Fruit fly (Drosophila melanogaster) whole organism, embryonic: ENCODE data around the gene Gnmt.

Source experiments
- Bgb ChIP-seq: fragments of 200-800 bp; sonication (Bioruptor generic); IDR thresholded peaks from 2 replicates; pipeline ENCODE4 v1.3.6; 2022; ENCODE audit warnings: missing biosample characterization, missing genetic modification characterization; ENCODE audit not compliant: partially characterized antibody
- Bteb2 ChIP-seq: fragments of 200-800 bp; sonication (Bioruptor generic); optimal IDR thresholded peaks from 2 replicates; lab custom pipeline; 2016; ENCODE audit warnings: missing biosample characterization, missing genetic modification characterization
- CG11560 ChIP-seq: fragments of 200-800 bp; sonication (Bioruptor generic); IDR thresholded peaks from 3 replicates; pipeline ENCODE4 v1.3.6; 2022; ENCODE audit warnings: missing biosample characterization, missing genetic modification characterization
- CG12769 ChIP-seq: fragments of 200-800 bp; sonication (Bioruptor generic); optimal IDR thresholded peaks from 2 replicates; lab custom pipeline; 2019; ENCODE audit warnings: missing biosample characterization, mild to moderate bottlenecking, missing genetic modification characterization, moderate library complexity
- CG17361 ChIP-seq: fragments of 200-800 bp; sonication (Bioruptor generic); IDR thresholded peaks from 3 replicates; pipeline ENCODE4 v1.3.6; 2022; ENCODE audit warnings: missing biosample characterization, missing genetic modification characterization
- CG18262 ChIP-seq: fragments of 200-800 bp; optimal IDR thresholded peaks from 3 replicates; lab custom pipeline; 2019; ENCODE audit warnings: missing biosample characterization, mild to moderate bottlenecking, missing genetic modification characterization, moderate library complexity
- CG1832 ChIP-seq: fragments of 200-800 bp; sonication (Bioruptor generic); optimal IDR thresholded peaks from 2 replicates; lab custom pipeline; 2017; ENCODE audit warnings: missing biosample characterization, mild to moderate bottlenecking, missing genetic modification characterization, inconsistent platforms
- CG30403 ChIP-seq: fragments of 200-800 bp; sonication (Bioruptor generic); optimal IDR thresholded peaks from 3 replicates; lab custom pipeline; 2016; ENCODE audit warnings: missing biosample characterization, missing genetic modification characterization
- CG34224 ChIP-seq: fragments of 200-800 bp; sonication (Bioruptor generic); IDR thresholded peaks from 3 replicates; pipeline ENCODE4 v1.3.6; 2022; ENCODE audit warnings: missing biosample characterization, missing genetic modification characterization; ENCODE audit not compliant: partially characterized antibody
- CG43689 ChIP-seq: fragments of 200-800 bp; sonication (Bioruptor generic); IDR thresholded peaks from 2 replicates; pipeline ENCODE4 v1.3.6; 2022; ENCODE audit warnings: missing biosample characterization, missing genetic modification characterization
- CG6175 ChIP-seq: fragments of 200-800 bp; sonication (Bioruptor generic); IDR thresholded peaks from 3 replicates; pipeline ENCODE4 v1.3.6; 2022; ENCODE audit warnings: missing biosample characterization, missing genetic modification characterization
- CG6254 ChIP-seq: fragments of 200-800 bp; sonication (Bioruptor generic); optimal IDR thresholded peaks from 3 replicates; lab custom pipeline; 2017; ENCODE audit warnings: mild to moderate bottlenecking, missing biosample characterization, missing genetic modification reagents, missing genetic modification characterization
- CG7372 ChIP-seq: fragments of 200-800 bp; sonication (Bioruptor generic); IDR thresholded peaks from 2 replicates; pipeline ENCODE4 v1.3.6; 2022; ENCODE audit warnings: missing biosample characterization, missing genetic modification characterization
- CG8388 ChIP-seq: fragments of 200-800 bp; sonication (Bioruptor generic); optimal IDR thresholded peaks from 2 replicates; lab custom pipeline; 2019; ENCODE audit warnings: missing biosample characterization, mild to moderate bottlenecking, missing genetic modification characterization, moderate library complexity
- CG8924 ChIP-seq: fragments of 200-800 bp; optimal IDR thresholded peaks from 3 replicates; lab custom pipeline; 2019; ENCODE audit warnings: missing biosample characterization, mild to moderate bottlenecking, missing genetic modification characterization, moderate library complexity
- CrebB ChIP-seq: fragments of 200-800 bp; sonication (Bioruptor generic); optimal IDR thresholded peaks from 3 replicates; lab custom pipeline; 2018; ENCODE audit warnings: missing biosample characterization, mild to moderate bottlenecking, missing genetic modification characterization
- D19B ChIP-seq: fragments of 200-800 bp; sonication (Bioruptor generic); optimal IDR thresholded peaks from 2 replicates; lab custom pipeline; 2017; ENCODE audit warnings: missing biosample characterization, mild to moderate bottlenecking, missing genetic modification characterization
- Doc3 ChIP-seq: fragments of 200-800 bp; sonication (Bioruptor generic); IDR thresholded peaks from 3 replicates; pipeline ENCODE4 v1.3.6; 2022; ENCODE audit warnings: missing biosample characterization, missing genetic modification characterization; ENCODE audit not compliant: partially characterized antibody
- GATAe ChIP-seq: fragments of 200-800 bp; sonication (Bioruptor generic); conservative IDR thresholded peaks from 2 replicates; pipeline ENCODE4 v1.3.6; 2022; ENCODE audit warnings: missing biosample characterization, missing genetic modification characterization
- Gsc ChIP-seq: fragments of 200-800 bp; sonication (Bioruptor generic); IDR thresholded peaks from 2 replicates; pipeline ENCODE4 v1.3.6; 2022; ENCODE audit warnings: missing biosample characterization, missing genetic modification characterization
- Hand ChIP-seq: fragments of 200-800 bp; sonication (Bioruptor generic); optimal IDR thresholded peaks from 2 replicates; lab custom pipeline; 2017; ENCODE audit warnings: mild to moderate bottlenecking, missing biosample characterization, missing genetic modification reagents, missing genetic modification characterization
- HmgD ChIP-seq: fragments of 200-800 bp; sonication (Bioruptor generic); optimal IDR thresholded peaks from 3 replicates; lab custom pipeline; 2016; ENCODE audit warnings: missing biosample characterization, missing genetic modification characterization
- Hmx ChIP-seq: fragments of 200-800 bp; sonication (Bioruptor generic); optimal IDR thresholded peaks from 2 replicates; lab custom pipeline; 2016; ENCODE audit warnings: missing biosample characterization, missing genetic modification characterization
- NC2β ChIP-seq: fragments of 200-800 bp; sonication (Bioruptor generic); optimal IDR thresholded peaks from 2 replicates; lab custom pipeline; 2016; ENCODE audit warnings: missing biosample characterization, missing genetic modification characterization
- PHDP ChIP-seq: fragments of 200-800 bp; sonication (Bioruptor generic); optimal IDR thresholded peaks from 3 replicates; lab custom pipeline; 2018; ENCODE audit warnings: missing biosample characterization, mild to moderate bottlenecking, missing genetic modification characterization, moderate library complexity
- Side ChIP-seq: fragments of 200-800 bp; sonication (Bioruptor generic); optimal IDR thresholded peaks from 2 replicates; lab custom pipeline; 2016; ENCODE audit warnings: missing biosample characterization, missing genetic modification characterization
- Taf1 ChIP-seq: fragments of 200-800 bp; sonication (Bioruptor generic); IDR thresholded peaks from 2 replicates; pipeline ENCODE4 v1.3.6; 2022; ENCODE audit warnings: missing biosample characterization, missing genetic modification characterization
- Trl ChIP-seq, 3 experiments: fragments of >200 bp in 2 of 3; fragments of 200-800 bp in 1 of 3; sonication (Bioruptor generic) in 1 of 3; optimal IDR thresholded peaks; 2 replicates in 1 of 3; 3 replicates in 2 of 3; lab custom pipeline; 2016 to 2017; ENCODE audit warnings: missing biosample characterization in 1 of 3, missing genetic modification characterization in 1 of 3
- cg ChIP-seq: fragments of 200-800 bp; sonication (Bioruptor generic); optimal IDR thresholded peaks from 3 replicates; lab custom pipeline; 2019; ENCODE audit warnings: missing biosample characterization, mild to moderate bottlenecking, missing genetic modification characterization, moderate library complexity
- chinmo ChIP-seq: fragments of 200-800 bp; sonication (Bioruptor generic); IDR thresholded peaks from 4 replicates; pipeline ENCODE4 v1.3.6; 2022; ENCODE audit warnings: missing biosample characterization, missing genetic modification characterization; ENCODE audit not compliant: partially characterized antibody
- crol ChIP-seq: fragments of 200-800 bp; sonication (Bioruptor generic); IDR thresholded peaks from 2 replicates; pipeline ENCODE4 v1.3.6; 2022; ENCODE audit warnings: missing biosample characterization, missing genetic modification characterization
- dysf ChIP-seq: fragments of 200-800 bp; sonication (Bioruptor generic); IDR thresholded peaks from 3 replicates; pipeline ENCODE4 v1.3.6; 2022; ENCODE audit warnings: missing biosample characterization, missing genetic modification characterization
- eve ChIP-seq, 2 experiments: fragments of >200 bp; optimal IDR thresholded peaks; 2 replicates each; lab custom pipeline; 2017; ENCODE audit warnings: missing biosample characterization in 2 of 2, missing genetic modification characterization in 2 of 2
- gro ChIP-seq: fragments of 200-800 bp; sonication (Bioruptor generic); optimal IDR thresholded peaks from 2 replicates; lab custom pipeline; 2016; ENCODE audit warnings: missing biosample characterization, missing genetic modification characterization
- h ChIP-seq: fragments of >200 bp; optimal IDR thresholded peaks from 2 replicates; lab custom pipeline; 2017
- lola ChIP-seq, 3 experiments: fragments of >200 bp in 2 of 3; fragments of 200-800 bp in 1 of 3; sonication (Bioruptor generic) in 1 of 3; optimal IDR thresholded peaks; 2 replicates each; lab custom pipeline; 2017 to 2019; ENCODE audit warnings: missing biosample characterization in 3 of 3, missing genetic modification characterization in 3 of 3, mild to moderate bottlenecking in 1 of 3, moderate library complexity in 1 of 3
- otp ChIP-seq: fragments of 200-800 bp; sonication (Bioruptor generic); IDR thresholded peaks from 3 replicates; pipeline ENCODE4, ENCODE4 v1.3.6; 2022; ENCODE audit warnings: missing biosample characterization, missing genetic modification characterization
- psq ChIP-seq: fragments of 200-800 bp; sonication (Bioruptor generic); optimal IDR thresholded peaks from 2 replicates; lab custom pipeline; 2017; ENCODE audit warnings: missing biosample characterization, missing genetic modification characterization
- sim ChIP-seq: fragments of 200-800 bp; sonication (Bioruptor generic); IDR thresholded peaks from 2 replicates; pipeline ENCODE4 v1.3.6; 2022; ENCODE audit warnings: missing biosample characterization, missing genetic modification characterization
- slou ChIP-seq: fragments of 200-800 bp; sonication (Bioruptor generic); optimal IDR thresholded peaks from 3 replicates; lab custom pipeline; 2016; ENCODE audit warnings: missing biosample characterization, missing genetic modification characterization
- so ChIP-seq: fragments of 200-800 bp; sonication (Bioruptor generic); IDR thresholded peaks from 3 replicates; pipeline ENCODE4 v1.3.6; 2022; ENCODE audit warnings: missing biosample characterization, missing genetic modification characterization
- stc ChIP-seq: fragments of 200-800 bp; sonication (Bioruptor generic); IDR thresholded peaks from 2 replicates; pipeline ENCODE4 v1.3.6; 2022; ENCODE audit warnings: missing biosample characterization, missing genetic modification characterization
- tap ChIP-seq: fragments of 200-800 bp; optimal IDR thresholded peaks from 3 replicates; lab custom pipeline; 2019; ENCODE audit warnings: missing biosample characterization, mild to moderate bottlenecking, missing genetic modification characterization, moderate library complexity
- z ChIP-seq: fragments of 200-800 bp; sonication (Bioruptor generic); IDR thresholded peaks from 3 replicates; pipeline ENCODE4 v1.3.6; 2022; ENCODE audit warnings: missing biosample characterization, missing genetic modification characterization
- zen2 ChIP-seq: fragments of 200-800 bp; sonication (Bioruptor generic); IDR thresholded peaks from 3 replicates; pipeline ENCODE4 v1.3.6; 2022; ENCODE audit warnings: missing biosample characterization, missing genetic modification characterization; ENCODE audit not compliant: partially characterized antibody

Gene Gnmt

DNA sequence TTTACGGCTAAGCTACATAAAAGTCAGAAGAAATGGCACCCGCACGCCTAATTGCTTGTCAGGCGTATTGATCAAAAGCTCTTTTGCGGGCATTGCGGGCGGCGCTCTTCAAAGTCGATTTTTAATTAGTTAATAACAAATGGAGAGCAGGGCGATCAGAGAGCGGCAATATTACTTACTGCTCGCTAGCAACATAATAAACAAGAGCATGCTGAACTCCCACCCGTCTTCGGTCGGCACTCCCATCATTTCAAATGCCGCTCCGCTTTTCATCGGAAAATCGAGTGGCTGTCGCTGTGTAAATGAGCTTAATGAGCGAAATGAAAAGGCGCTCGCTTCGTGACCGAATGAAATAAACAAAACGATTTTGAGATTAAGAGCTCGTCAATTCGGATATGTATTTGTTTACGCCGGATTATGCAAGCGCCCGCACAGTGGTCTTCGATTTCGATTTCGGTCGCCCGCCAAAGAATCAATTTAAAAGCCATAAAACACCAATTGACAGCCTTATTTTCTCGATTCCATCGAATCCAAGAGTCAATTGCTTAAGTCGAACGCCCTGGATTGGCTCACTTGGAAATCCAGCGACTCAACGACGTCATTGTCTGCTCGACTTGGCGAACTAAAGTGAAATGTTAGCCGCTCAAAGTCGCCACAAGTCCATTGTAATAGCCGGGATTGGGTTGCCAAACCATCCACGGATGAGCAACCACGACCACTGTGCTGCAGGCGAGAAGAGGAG is 20.7 kb upstream of the Gnmt start (continued):
- peak; percentile 87 for TF ChIP-seq stc (GFP tag; lab: Robert Waterston, UW)
- TF ChIP-seq, all 482 proteins: peak for 371

DNA sequence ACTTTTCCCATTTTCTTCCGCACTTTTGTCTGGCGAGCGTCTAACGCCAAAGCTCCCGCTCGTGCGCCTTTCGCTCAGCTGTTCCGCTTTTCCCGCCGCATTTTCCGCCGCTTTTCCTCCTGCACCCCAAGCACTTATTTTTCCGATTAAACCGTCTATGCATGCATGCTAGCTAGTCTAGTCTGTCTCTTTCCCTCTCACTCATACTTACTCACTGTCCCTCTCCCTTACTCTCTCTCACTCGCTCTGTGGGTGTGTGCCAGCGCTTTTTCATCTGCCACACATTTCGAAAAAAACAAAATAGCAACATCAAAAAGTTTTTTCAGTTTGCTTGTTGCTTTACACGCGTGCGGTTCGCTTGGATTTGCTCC is 20.2 kb upstream of the Gnmt start, which contains the start of gene CG6225:
Gene CG6225 (plus strand): TSS at position 325 of the 371 bp plus-strand sequence.
- 0 out of 3 replicates have a peak, but pooled peaks have one; percentile 6 for TF ChIP-seq CG17361 (GFP tag; lab: Robert Waterston, UW)
- TF ChIP-seq slou (GFP tag; lab: Kevin White, UChicago), result no peak
- peak; percentile 29 for TF ChIP-seq CG1832 (GFP tag; lab: Kevin White, UChicago)
- TF ChIP-seq Trl (optimal IDR thresholded peaks at IDR 0.05; lab: Kevin White, UChicago), result peak; percentile 29 to 54
- TF ChIP-seq Trl (GFP tag; optimal IDR thresholded peaks at IDR 0.05; lab: Kevin White, UChicago), result no peak
- TF ChIP-seq GATAe (GFP tag; lab: Robert Waterston, UW), result no peak
- no peak for TF ChIP-seq CG6254 (GFP tag; lab: Kevin White, UChicago)
- no peak for TF ChIP-seq Bgb (GFP tag; lab: Robert Waterston, UW)
- TF ChIP-seq sim (GFP tag; lab: Robert Waterston, UW), result no peak
- peak; percentile 73 for TF ChIP-seq crol (GFP tag; lab: Robert Waterston, UW)
- peak; percentile 4; the same call in 1 of the 2 replicates for TF ChIP-seq stc (GFP tag; lab: Robert Waterston, UW)
- peak; percentile 77 for TF ChIP-seq z (GFP tag; lab: Robert Waterston, UW)
- TF ChIP-seq Hmx (GFP tag; lab: Kevin White, UChicago), result no peak
- TF ChIP-seq chinmo (GFP tag; lab: Robert Waterston, UW), result peak; percentile 30; the same call in 1 of the 4 replicates
- no peak for TF ChIP-seq lola (GFP tag; optimal IDR thresholded peaks at IDR 0.05; lab: Kevin White, UChicago)
- TF ChIP-seq CG6175 (GFP tag; lab: Robert Waterston, UW), result peak; percentile 4; the same call in 1 of the 3 replicates
- TF ChIP-seq CG18262 (tag; lab: Kevin White, UChicago), result peak; percentile 3
- no peak for TF ChIP-seq CG8924 (tag; lab: Kevin White, UChicago)
- no peak for TF ChIP-seq dysf (GFP tag; lab: Robert Waterston, UW)
- no peak for TF ChIP-seq Bteb2 (GFP tag; lab: Kevin White, UChicago)
- TF ChIP-seq HmgD (GFP tag; lab: Kevin White, UChicago), result no peak
- TF ChIP-seq CG30403 (GFP tag; lab: Kevin White, UChicago), result no peak
- TF ChIP-seq CG7372 (GFP tag; lab: Robert Waterston, UW), result no peak
- no peak for TF ChIP-seq tap
- TF ChIP-seq so, result 0 out of 3 replicates have a peak, but pooled peaks have one; percentile 3
- no peak for TF ChIP-seq Doc3 (GFP tag; lab: Robert Waterston, UW)
- 0 out of 3 replicates have a peak, but pooled peaks have one; percentile 2 for TF ChIP-seq otp (GFP tag; lab: Robert Waterston, UW)
- TF ChIP-seq CG43689, result 0 out of 2 replicates have a peak, but pooled peaks have one; percentile 2
- no peak for TF ChIP-seq Taf1 (GFP tag; lab: Robert Waterston, UW)
- TF ChIP-seq NC2β (GFP tag; lab: Kevin White, UChicago), result no peak
- TF ChIP-seq psq (GFP tag; lab: Kevin White, UChicago), result no peak
- 0 out of 3 replicates have a peak, but pooled peaks have one; percentile 17 for TF ChIP-seq zen2
- peak; percentile 20 for TF ChIP-seq CG12769 (tag; lab: Kevin White, UChicago)
- TF ChIP-seq cg (GFP tag; lab: Kevin White, UChicago), result peak; percentile 19

dm6 chr3R:12656946-12657566 is 17.4 kb upstream of the Gnmt start:
- TF ChIP-seq CG12769 (tag; lab: Kevin White, UChicago) (peak; percentile 20), CrebB (tag; lab: Kevin White, UChicago) (no peak), PHDP (tag; lab: Kevin White, UChicago) (peak; percentile 16), Gsc (GFP tag; lab: Robert Waterston, UW) (no peak), CG11560 (tag; lab: Robert Waterston, UW) (no peak), D19B (GFP tag; lab: Kevin White, UChicago) (peak; percentile 18), CG8388 (peak; percentile 55), h (no peak), gro (GFP tag; lab: Kevin White, UChicago) (peak; percentile 0), dysf (GFP tag; lab: Robert Waterston, UW) (peak; percentile 27; the same call in 1 of the 3 replicates), CG34224 (GFP tag; lab: Robert Waterston, UW) (no peak), Hand (GFP tag; lab: Kevin White, UChicago) (peak; percentile 38), Side (GFP tag; lab: Kevin White, UChicago) (no peak), eve (GFP tag; optimal IDR thresholded peaks at IDR 0.05; lab: Kevin White, UChicago) (no peak)
